Worm (Caenorhabditis elegans): ENCODE data around the gene eral-1.

DNA sequence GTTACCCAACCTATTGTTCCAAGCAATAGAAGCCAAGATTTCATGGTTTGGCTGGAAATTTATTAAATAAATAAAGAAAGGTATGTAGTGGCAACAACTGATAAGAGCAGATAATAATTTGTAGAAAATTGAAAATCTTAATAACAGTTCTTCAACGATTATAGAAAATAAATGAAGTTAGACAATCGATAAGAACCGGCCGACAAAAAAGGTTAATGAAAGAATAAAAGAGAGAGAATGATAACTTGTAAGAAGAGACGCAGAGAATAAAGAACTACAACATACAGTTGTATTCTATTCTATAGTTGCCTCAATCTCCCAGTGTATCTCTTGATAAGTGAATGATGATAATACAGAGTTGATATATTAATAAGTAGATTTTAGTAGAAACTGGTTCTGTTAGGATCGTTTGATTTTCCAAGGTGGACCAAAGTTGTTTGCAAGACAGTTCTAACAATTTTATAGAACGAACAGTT lies 2.8 kb downstream of the eral-1 start, which contains the start of gene ugt-58:
- TF ChIP-seq nhr-120 (GFP tag; IDR thresholded peaks at IDR 0.05): no peak
- TF ChIP-seq hlh-12 (tag; optimal IDR thresholded peaks at IDR 0.05): no peak
- no peak for TF ChIP-seq F23B12.7 (tag; optimal IDR thresholded peaks at IDR 0.05; ENCODE audit: insufficient read depth)
- no peak for TF ChIP-seq ceh-27 (GFP tag; optimal IDR thresholded peaks at IDR 0.05)
- TF ChIP-seq aptf-2 (GFP tag; conservative IDR thresholded peaks at IDR 0.05): no peak
- no peak for TF ChIP-seq mes-4 (tag; optimal IDR thresholded peaks at IDR 0.05)
- TF ChIP-seq madf-8 (GFP tag; conservative IDR thresholded peaks at IDR 0.05): no peak
- no peak for TF ChIP-seq somi-1 (GFP tag; optimal IDR thresholded peaks at IDR 0.05)
- TF ChIP-seq ceh-58 (GFP tag; IDR thresholded peaks at IDR 0.05): no peak
- TF ChIP-seq tbp1 (GFP tag; optimal IDR thresholded peaks at IDR 0.05): no peak

Measured in whole organism, young adult.